Fruit fly (Drosophila melanogaster) whole organism, embryonic: Measurements from ENCODE around the gene CG15368.
A peak's percentile ranks its signal among the peaks of the same experiment; 100 is the strongest.

Source experiments
- Bgb ChIP-seq: fragments of 200-800 bp; sonication (Bioruptor generic); IDR thresholded peaks from 2 replicates; pipeline ENCODE4 v1.3.6; 2022; ENCODE audit warnings: missing biosample characterization, missing genetic modification characterization; ENCODE audit not compliant: partially characterized antibody
- CG12071 ChIP-seq: fragments of 200-800 bp; sonication (Bioruptor generic); optimal IDR thresholded peaks from 3 replicates; lab custom pipeline; 2018; ENCODE audit warnings: missing biosample characterization, mild to moderate bottlenecking, missing genetic modification characterization
- CG12744 ChIP-seq: fragments of 200-800 bp; sonication (Bioruptor generic); optimal IDR thresholded peaks from 2 replicates; lab custom pipeline; 2016; ENCODE audit warnings: missing biosample characterization, missing genetic modification characterization
- CG15514 ChIP-seq: fragments of 200-800 bp; sonication (Bioruptor generic); optimal IDR thresholded peaks from 3 replicates; lab custom pipeline; 2017; ENCODE audit warnings: missing biosample characterization, missing genetic modification characterization, mild to moderate bottlenecking, moderate library complexity, missing genetic modification reagents
- CG43689 ChIP-seq: fragments of 200-800 bp; sonication (Bioruptor generic); IDR thresholded peaks from 2 replicates; pipeline ENCODE4 v1.3.6; 2022; ENCODE audit warnings: missing biosample characterization, missing genetic modification characterization
- CG7963 ChIP-seq: fragments of 200-800 bp; sonication (Bioruptor generic); IDR thresholded peaks from 3 replicates; pipeline ENCODE4 v1.3.6; 2022; ENCODE audit warnings: missing biosample characterization, missing genetic modification characterization; ENCODE audit not compliant: partially characterized antibody
- Ets65A ChIP-seq: fragments of 200-800 bp; sonication (Bioruptor generic); peaks from one replicate; lab custom pipeline; 2016; ENCODE audit warnings: missing biosample characterization, missing genetic modification characterization
- Hmx ChIP-seq: fragments of 200-800 bp; sonication (Bioruptor generic); optimal IDR thresholded peaks from 2 replicates; lab custom pipeline; 2016; ENCODE audit warnings: missing biosample characterization, missing genetic modification characterization
- Side ChIP-seq: fragments of 200-800 bp; sonication (Bioruptor generic); optimal IDR thresholded peaks from 2 replicates; lab custom pipeline; 2016; ENCODE audit warnings: missing biosample characterization, missing genetic modification characterization
- Taf1 ChIP-seq: fragments of 200-800 bp; sonication (Bioruptor generic); IDR thresholded peaks from 2 replicates; pipeline ENCODE4 v1.3.6; 2022; ENCODE audit warnings: missing biosample characterization, missing genetic modification characterization
- Usf ChIP-seq: fragments of 200-800 bp; sonication (Bioruptor generic); optimal IDR thresholded peaks from 2 replicates; lab custom pipeline; 2017; ENCODE audit warnings: missing genotype, missing biosample characterization, missing genetic modification characterization
- bowl ChIP-seq: fragments of 200-800 bp; sonication (Bioruptor generic); IDR thresholded peaks from 2 replicates; pipeline ENCODE4 v1.3.6; 2022; ENCODE audit warnings: missing biosample characterization, missing genetic modification characterization
- cg ChIP-seq: fragments of 200-800 bp; sonication (Bioruptor generic); optimal IDR thresholded peaks from 3 replicates; lab custom pipeline; 2019; ENCODE audit warnings: missing biosample characterization, mild to moderate bottlenecking, missing genetic modification characterization, moderate library complexity
- chinmo ChIP-seq: fragments of 200-800 bp; sonication (Bioruptor generic); IDR thresholded peaks from 4 replicates; pipeline ENCODE4 v1.3.6; 2022; ENCODE audit warnings: missing biosample characterization, missing genetic modification characterization; ENCODE audit not compliant: partially characterized antibody
- dmrt11E ChIP-seq: fragments of 200-800 bp; sonication (Bioruptor generic); optimal IDR thresholded peaks from 3 replicates; lab custom pipeline; 2018; ENCODE audit warnings: missing biosample characterization, mild to moderate bottlenecking, missing genetic modification characterization, moderate library complexity
- en ChIP-seq: fragments of 200-800 bp; sonication (Bioruptor generic); optimal IDR thresholded peaks from 2 replicates; lab custom pipeline; 2016; ENCODE audit warnings: missing biosample characterization, missing genetic modification characterization
- slbo ChIP-seq: fragments of 200-800 bp; sonication (Bioruptor generic); IDR thresholded peaks from 2 replicates; pipeline ENCODE4 v1.3.6; 2022; ENCODE audit warnings: missing biosample characterization, missing genetic modification characterization
- sob ChIP-seq: fragments of 200-800 bp; sonication (Bioruptor generic); IDR thresholded peaks from 2 replicates; pipeline ENCODE4 v1.3.6; 2022; ENCODE audit warnings: missing biosample characterization, missing genetic modification characterization
- unpg ChIP-seq: fragments of 200-800 bp; sonication (Bioruptor generic); optimal IDR thresholded peaks from 3 replicates; lab custom pipeline; 2018; ENCODE audit warnings: missing biosample characterization, mild to moderate bottlenecking, missing genetic modification characterization, moderate library complexity

CG15368 gene

DNA sequence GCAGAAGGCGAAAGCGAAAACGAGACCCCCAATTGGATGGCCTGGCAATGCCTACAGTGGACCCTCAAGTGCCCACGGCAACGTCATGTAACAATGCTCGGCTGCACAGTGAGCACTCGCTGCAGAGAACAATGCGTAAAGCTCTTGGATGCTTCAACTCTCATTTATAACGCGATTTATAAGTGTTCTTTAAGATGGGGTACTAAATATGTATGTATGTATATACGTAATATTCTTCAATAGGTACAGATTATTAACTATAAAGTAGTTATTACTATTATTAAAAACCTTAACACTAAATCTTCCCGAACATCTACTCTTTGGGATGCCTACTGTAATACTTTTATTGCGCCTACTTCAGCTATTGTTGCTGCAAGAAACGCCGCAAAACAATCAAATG is 50.5 kb downstream of the CG15368 start (continued):
- TF ChIP-seq CG7963 (GFP tag; lab: Robert Waterston, UW) (no peak), Bgb (GFP tag; lab: Robert Waterston, UW) (no peak), en (GFP tag; lab: Kevin White, UChicago) (no peak), Usf (GFP tag; lab: Kevin White, UChicago) (no peak), Taf1 (GFP tag; lab: Robert Waterston, UW) (no peak), CG43689 (GFP tag; lab: Robert Waterston, UW) (no peak), unpg (GFP tag; lab: Kevin White, UChicago) (no peak), CG12744 (no peak), Side (GFP tag; lab: Kevin White, UChicago) (no peak), Hmx (GFP tag; lab: Kevin White, UChicago) (no peak), dmrt11E (tag; lab: Kevin White, UChicago) (no peak), slbo (GFP tag; lab: Robert Waterston, UW) (no peak), Ets65A (GFP tag; lab: Kevin White, UChicago) (peak; percentile 5), bowl (GFP tag; lab: Robert Waterston, UW) (no peak), sob (GFP tag; lab: Robert Waterston, UW) (no peak), chinmo (GFP tag; lab: Robert Waterston, UW) (no peak), CG12071 (no peak), cg (GFP tag; lab: Kevin White, UChicago) (no peak), CG15514 (GFP tag; lab: Kevin White, UChicago) (no peak)
